Fruit fly (Drosophila melanogaster) ovary, adult (tissue): Measurements from ENCODE around the gene emc.

Source experiments
- CG17801 ChIP-seq: fragments of 200-800 bp; optimal IDR thresholded peaks from 2 replicates; lab custom pipeline; 2019; ENCODE audit warnings: missing biosample characterization, mild to moderate bottlenecking, missing genetic modification characterization, moderate library complexity; ENCODE audit not compliant: partially characterized antibody

The emc gene

dm6 chr3L:799837-800513 lies 50.8 kb downstream of the emc start:
- TF ChIP-seq CG17801 (GFP tag; lab: Kevin White, UChicago), result no peak

dm6 chr3L:801860-802462 lies 52.8 kb downstream of the emc start:
- no peak for TF ChIP-seq CG17801 (GFP tag; lab: Kevin White, UChicago)

dm6 chr3L:802700-803273 lies 53.6 kb downstream of the emc start:
- TF ChIP-seq CG17801 (GFP tag; lab: Kevin White, UChicago), result no peak
